Fruit fly (Drosophila melanogaster): Measurements from ENCODE around the gene RhoGEF3.
A peak's percentile ranks its signal among the peaks of the same experiment; 100 is the strongest.

RhoGEF3 gene

dm6 chr3L:331842-332802, 54.9 kb downstream of the RhoGEF3 start, which contains the start of gene mthl9 (continued):
- TF ChIP-seq ems (GFP tag; optimal IDR thresholded peaks at IDR 0.05): no peak
- peak; percentile 38 for TF ChIP-seq Dp (GFP tag; optimal IDR thresholded peaks at IDR 0.05)
- TF ChIP-seq CG34224 (GFP tag; IDR thresholded peaks at IDR 0.05; ENCODE audit: partially characterized antibody): 0 out of 3 replicates have a peak, but pooled peaks have one; percentile 52
- peak; percentile 74; the same call in 2 of the 3 replicates for TF ChIP-seq so (GFP tag; IDR thresholded peaks at IDR 0.05)
- TF ChIP-seq Aef1 (GFP tag; IDR thresholded peaks at IDR 0.05): no peak
- peak; percentile 41; the same call in 1 of the 2 replicates for TF ChIP-seq CG14441 (GFP tag; IDR thresholded peaks at IDR 0.05)
- peak; percentile 48 for TF ChIP-seq Ets65A (GFP tag)
- TF ChIP-seq seq (GFP tag; IDR thresholded peaks at IDR 0.05): 0 out of 2 replicates have a peak, but pooled peaks have one; percentile 19
- TF ChIP-seq CG34376 (GFP tag; optimal IDR thresholded peaks at IDR 0.05): peak; percentile 95
- peak; percentile 2 for TF ChIP-seq Bdp1 (GFP tag; optimal IDR thresholded peaks at IDR 0.05)
- peak; percentile 53 for TF ChIP-seq sqz (GFP tag; optimal IDR thresholded peaks at IDR 0.05)
- TF ChIP-seq nau (GFP tag; optimal IDR thresholded peaks at IDR 0.05): peak; percentile 45
- peak; percentile 2 for TF ChIP-seq Nf-YC (tag; optimal IDR thresholded peaks at IDR 0.05)
- TF ChIP-seq CG7839 (tag; optimal IDR thresholded peaks at IDR 0.05): no peak
- TF ChIP-seq ken (GFP tag; IDR thresholded peaks at IDR 0.05): 0 out of 3 replicates have a peak, but pooled peaks have one; percentile 25
- TF ChIP-seq CG9932 (GFP tag; IDR thresholded peaks at IDR 0.05): peak; percentile 30; the same call in 1 of the 2 replicates
- peak; percentile 71 for TF ChIP-seq run (tag; optimal IDR thresholded peaks at IDR 0.05)
- no peak for TF ChIP-seq CG8089 (GFP tag; optimal IDR thresholded peaks at IDR 0.05)
- TF ChIP-seq CG4328 (GFP tag; optimal IDR thresholded peaks at IDR 0.05): peak; percentile 26
- TF ChIP-seq exex (tag; optimal IDR thresholded peaks at IDR 0.05): peak; percentile 58
- peak; percentile 21 for TF ChIP-seq CG12219 (GFP tag; optimal IDR thresholded peaks at IDR 0.05)
- 0 out of 3 replicates have a peak, but pooled peaks have one; percentile 19 for TF ChIP-seq Dbx (GFP tag; IDR thresholded peaks at IDR 0.05)
- no peak for TF ChIP-seq CG10462 (GFP tag; optimal IDR thresholded peaks at IDR 0.05)
- no peak for TF ChIP-seq CHES-1-like (GFP tag; optimal IDR thresholded peaks at IDR 0.05)
- TF ChIP-seq CG8924 (tag; optimal IDR thresholded peaks at IDR 0.05): peak; percentile 10
- peak; percentile 8 for TF ChIP-seq NfI (GFP tag; optimal IDR thresholded peaks at IDR 0.05)
- TF ChIP-seq CG15514 (GFP tag; optimal IDR thresholded peaks at IDR 0.05): peak; percentile 77
- peak; percentile 36; the same call in 1 of the 2 replicates for TF ChIP-seq slbo (GFP tag; IDR thresholded peaks at IDR 0.05)
- TF ChIP-seq chinmo (GFP tag; IDR thresholded peaks at IDR 0.05; ENCODE audit: partially characterized antibody): peak; percentile 99
- TF ChIP-seq Jarid2 (GFP tag; optimal IDR thresholded peaks at IDR 0.05): peak; percentile 60
- TF ChIP-seq Trl (optimal IDR thresholded peaks at IDR 0.05): peak in 1 of 2 experiments; percentile 75
- TF ChIP-seq Trl (GFP tag; optimal IDR thresholded peaks at IDR 0.05): peak; percentile 41
- TF ChIP-seq tna (GFP tag; IDR thresholded peaks at IDR 0.05; ENCODE audit: partially characterized antibody): peak; percentile 32; the same call in 1 of the 2 replicates
- TF ChIP-seq ci (GFP tag; IDR thresholded peaks at IDR 0.05): 0 out of 3 replicates have a peak, but pooled peaks have one; percentile 5
- TF ChIP-seq pfk (GFP tag; optimal IDR thresholded peaks at IDR 0.05): no peak
- peak; percentile 83 for TF ChIP-seq crol (GFP tag; IDR thresholded peaks at IDR 0.05)
- TF ChIP-seq trem (tag; optimal IDR thresholded peaks at IDR 0.05): no peak
- no peak for TF ChIP-seq CG3847 (GFP tag; IDR thresholded peaks at IDR 0.05)
- peak; percentile 56; the same call in 1 of the 3 replicates for TF ChIP-seq CG34422 (GFP tag; IDR thresholded peaks at IDR 0.05)
- no peak for TF ChIP-seq Hr78 (GFP tag; optimal IDR thresholded peaks at IDR 0.05)
- TF ChIP-seq Xrp1 (GFP tag; IDR thresholded peaks at IDR 0.05): no peak
- TF ChIP-seq CG42726 (GFP tag; IDR thresholded peaks at IDR 0.05; ENCODE audit: partially characterized antibody): no peak
- 0 out of 3 replicates have a peak, but pooled peaks have one; percentile 26 for TF ChIP-seq CG6175 (GFP tag; IDR thresholded peaks at IDR 0.05)
- TF ChIP-seq NC2α (GFP tag; optimal IDR thresholded peaks at IDR 0.05): no peak
- peak; percentile 36; the same call in 1 of the 2 replicates for TF ChIP-seq chm (GFP tag; IDR thresholded peaks at IDR 0.05)
- TF ChIP-seq pros (GFP tag; optimal IDR thresholded peaks at IDR 0.05): peak; percentile 42
- no peak for TF ChIP-seq dysf (GFP tag; IDR thresholded peaks at IDR 0.05)

Measured in whole organism, embryonic.